Worm (Caenorhabditis elegans) whole organism, mixed stage, embryonic: ENCODE measurements around the gene F38B6.8.

Experiments
- lin-13 ChIP-seq: fragments of 150-350 bp; optimal IDR thresholded peaks from 2 replicates; lab custom pipeline; 2014; ENCODE audit warnings: missing biosample characterization, missing genetic modification characterization
- lsy-2 ChIP-seq: fragments of 150-350 bp; optimal IDR thresholded peaks from 2 replicates; lab custom pipeline; 2014; ENCODE audit warnings: missing biosample characterization, missing genetic modification characterization
- nhr-12 ChIP-seq: fragments of 150-350 bp; optimal IDR thresholded peaks from 2 replicates; lab custom pipeline; 2014; ENCODE audit warnings: missing biosample characterization, missing genetic modification characterization
- nhr-2 ChIP-seq: fragments of 150-350 bp; optimal IDR thresholded peaks from 2 replicates; lab custom pipeline; 2014; ENCODE audit warnings: missing biosample characterization, missing genetic modification characterization
- nhr-237 ChIP-seq: fragments of 150-350 bp; optimal IDR thresholded peaks from 2 replicates; lab custom pipeline; 2014; ENCODE audit warnings: missing biosample characterization, missing genetic modification characterization
- nhr-28 ChIP-seq: fragments of 150-350 bp; optimal IDR thresholded peaks from 2 replicates; lab custom pipeline; 2014; ENCODE audit warnings: missing biosample characterization, missing genetic modification characterization
- unc-39 ChIP-seq: fragments of 150-350 bp; optimal IDR thresholded peaks from 2 replicates; lab custom pipeline; 2014; ENCODE audit warnings: missing biosample characterization, missing genetic modification characterization

DNA sequence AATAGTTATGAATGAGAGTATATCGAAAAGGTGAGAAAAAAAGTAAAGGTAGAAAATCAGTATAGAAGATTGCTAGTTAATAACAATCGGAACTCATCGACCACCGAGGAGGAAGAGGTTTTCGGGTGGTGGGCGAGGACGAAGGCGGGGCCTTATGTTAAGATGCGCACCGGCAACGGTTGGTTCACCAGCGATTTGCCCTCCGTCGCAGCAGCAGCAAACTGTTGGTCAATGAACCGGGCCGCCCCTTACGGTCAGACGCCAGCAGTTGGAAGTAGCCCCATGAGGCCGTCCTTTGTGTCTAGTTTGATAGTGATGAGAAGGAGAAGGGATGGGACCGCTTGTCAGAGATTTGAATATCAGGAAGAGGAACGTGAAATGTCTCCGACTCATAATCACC is 13.7 kb downstream of the F38B6.8 start, which contains the start of gene nhr-137:
- no peak for TF ChIP-seq lin-13 (tag; lab: Kevin White, UChicago)
- TF ChIP-seq nhr-12: no peak
- no peak for TF ChIP-seq unc-39 (tag; lab: Kevin White, UChicago)
- no peak for TF ChIP-seq nhr-237 (tag; lab: Kevin White, UChicago)
- no peak for TF ChIP-seq lsy-2 (tag; lab: Kevin White, UChicago)
- TF ChIP-seq nhr-2: no peak
- TF ChIP-seq nhr-28 (tag; lab: Kevin White, UChicago): no peak
